Fruit fly (Drosophila melanogaster): ENCODE data around the gene Atg1.

- no peak for TF ChIP-seq EcR (GFP tag; optimal IDR thresholded peaks at IDR 0.05)
- TF ChIP-seq CG9948 (tag; optimal IDR thresholded peaks at IDR 0.05), result no peak
- TF ChIP-seq Pif1B (GFP tag; optimal IDR thresholded peaks at IDR 0.05), result no peak
- TF ChIP-seq CG8301 (tag; optimal IDR thresholded peaks at IDR 0.05), result no peak
Observed at dm6 chr3L:12835511-12836479, 30.9 kb upstream of the Atg1 start.
